Fruit fly (Drosophila melanogaster) whole organism: ENCODE results near the gene CG32473.

Experiments used
- CG8478 ChIP-seq: fragments of >200 bp; optimal IDR thresholded peaks from 2 replicates; lab custom pipeline; 2018; ENCODE audit warnings: inconsistent platforms
- Dll ChIP-seq: fragments of >200 bp; optimal IDR thresholded peaks from 2 replicates; lab custom pipeline; 2017
- EcR ChIP-seq, 2 experiments: fragments of >200 bp; optimal IDR thresholded peaks; 2 replicates each; lab custom pipeline; 2017; ENCODE audit warnings: missing biosample characterization in 2 of 2, missing genetic modification characterization in 2 of 2, missing genetic modification reagents in 2 of 2
- pan ChIP-seq: fragments of >200 bp; optimal IDR thresholded peaks from 2 replicates; lab custom pipeline; 2017
- psq ChIP-seq: fragments of >200 bp; optimal IDR thresholded peaks from 2 replicates; lab custom pipeline; 2017
- usp ChIP-seq: fragments of >200 bp; optimal IDR thresholded peaks from 2 replicates; lab custom pipeline; 2017; ENCODE audit warnings: missing biosample characterization, missing genetic modification characterization, mixed read lengths

The CG32473 gene

dm6 chr3R:13285110-13285509 is 17.3 kb upstream of the CG32473 start:
- no peak for TF ChIP-seq CG8478 (lab: Kevin White, UChicago)
- TF ChIP-seq psq = no peak
- TF ChIP-seq Dll = no peak
- TF ChIP-seq pan = no peak
- TF ChIP-seq EcR (GFP tag; optimal IDR thresholded peaks at IDR 0.05; lab: Kevin White, UChicago) = no peak
- no peak for TF ChIP-seq usp (GFP tag; lab: Kevin White, UChicago)

- TF ChIP-seq Dll = no peak
- TF ChIP-seq pan = no peak
- TF ChIP-seq psq = no peak
- no peak for TF ChIP-seq CG8478 (lab: Kevin White, UChicago)
- TF ChIP-seq usp (GFP tag; lab: Kevin White, UChicago) = no peak
- TF ChIP-seq EcR (GFP tag; optimal IDR thresholded peaks at IDR 0.05; lab: Kevin White, UChicago) = no peak
Measured at dm6 chr3R:13286118-13286579, 16.3 kb upstream of the CG32473 start, which contains the start of gene CG15888. TSS of gene CG15888 (minus strand) at chr3R:13286529.

dm6 chr3R:13288763-13289312 is 13.6 kb upstream of the CG32473 start, which contains the start of gene apn:
TSS of gene apn (minus strand) at chr3R:13288813.
- TF ChIP-seq pan = no peak
- no peak for TF ChIP-seq CG8478 (lab: Kevin White, UChicago)
- no peak for TF ChIP-seq psq
- TF ChIP-seq EcR (GFP tag; optimal IDR thresholded peaks at IDR 0.05; lab: Kevin White, UChicago) = no peak

- TF ChIP-seq usp (GFP tag; lab: Kevin White, UChicago) (no peak), Dll (no peak), pan (no peak), EcR (GFP tag; optimal IDR thresholded peaks at IDR 0.05; lab: Kevin White, UChicago) (no peak), psq (no peak), CG8478 (lab: Kevin White, UChicago) (no peak)
Measured at dm6 chr3R:13290329-13290728, 12.1 kb upstream of the CG32473 start, which contains the start of gene Osi22. TSS of gene Osi22 (plus strand) at chr3R:13290629.

dm6 chr3R:13293148-13293756 is 9.2 kb upstream of the CG32473 start, which contains the start of gene wntD:
TSS of gene wntD (minus strand) at chr3R:13293198.
- TF ChIP-seq psq = no peak
- TF ChIP-seq CG8478 (lab: Kevin White, UChicago) = no peak
- no peak for TF ChIP-seq pan
- TF ChIP-seq EcR (GFP tag; optimal IDR thresholded peaks at IDR 0.05; lab: Kevin White, UChicago) = no peak
- no peak for TF ChIP-seq usp (GFP tag; lab: Kevin White, UChicago)
- TF ChIP-seq Dll = no peak

dm6 chr3R:13294461-13294860 is 8.0 kb upstream of the CG32473 start, which contains the start of gene CG8773:
TSS of gene CG8773 (plus strand) at chr3R:13294748.
- TF ChIP-seq pan (no peak), CG8478 (lab: Kevin White, UChicago) (no peak), psq (no peak), Dll (no peak), usp (GFP tag; lab: Kevin White, UChicago) (no peak), EcR (GFP tag; optimal IDR thresholded peaks at IDR 0.05; lab: Kevin White, UChicago) (no peak)

- TF ChIP-seq usp (GFP tag; lab: Kevin White, UChicago) (no peak), EcR (GFP tag; optimal IDR thresholded peaks at IDR 0.05; lab: Kevin White, UChicago) (no peak), psq (no peak), pan (no peak), Dll (no peak), CG8478 (lab: Kevin White, UChicago) (no peak)
Measured at dm6 chr3R:13298114-13298818, 4.2 kb upstream of the CG32473 start, which contains the start of gene CG8774. TSS of gene CG8774 (plus strand) at chr3R:13298768.

- no peak for TF ChIP-seq pan
Measured at dm6 chr3R:13303126-13303525, 678 bp downstream of the CG32473 start, which contains the start of gene CG43208. TSS of gene CG43208 (plus strand) at chr3R:13303426.

- no peak for TF ChIP-seq usp (GFP tag; lab: Kevin White, UChicago)
- TF ChIP-seq psq = no peak
- TF ChIP-seq CG8478 (lab: Kevin White, UChicago) = no peak
- TF ChIP-seq EcR (GFP tag; optimal IDR thresholded peaks at IDR 0.05; lab: Kevin White, UChicago) = no peak
- TF ChIP-seq pan = no peak
- TF ChIP-seq Dll = no peak
Measured at dm6 chr3R:13304512-13305069, 2.1 kb downstream of the CG32473 start.

- TF ChIP-seq psq = no peak
- no peak for TF ChIP-seq pan
- no peak for TF ChIP-seq CG8478 (lab: Kevin White, UChicago)
- TF ChIP-seq Dll = no peak
- TF ChIP-seq usp (GFP tag; lab: Kevin White, UChicago) = no peak
- TF ChIP-seq EcR (GFP tag; optimal IDR thresholded peaks at IDR 0.05; lab: Kevin White, UChicago) = no peak
Measured at dm6 chr3R:13305318-13305899, 3.0 kb downstream of the CG32473 start.

- TF ChIP-seq psq (no peak), Dll (no peak), CG8478 (lab: Kevin White, UChicago) (no peak), pan (no peak), usp (GFP tag; lab: Kevin White, UChicago) (no peak), EcR (GFP tag; optimal IDR thresholded peaks at IDR 0.05; lab: Kevin White, UChicago) (no peak)
Measured at dm6 chr3R:13306595-13306994, 4.1 kb downstream of the CG32473 start.
